Fruit fly (Drosophila melanogaster) Kc167 (cell line): ENCODE results near the gene CG42369.

Source experiments
- Myc ChIP-seq: fragments of >200 bp; optimal IDR thresholded peaks from 2 replicates; lab custom pipeline; 2017; ENCODE audit warnings: missing external identifiers
- Sin3A ChIP-seq: fragments of >200 bp; optimal IDR thresholded peaks from 2 replicates; lab custom pipeline; 2018; ENCODE audit warnings: missing external identifiers
- h ChIP-seq: fragments of >200 bp; optimal IDR thresholded peaks from 3 replicates; lab custom pipeline; 2018; ENCODE audit warnings: missing external identifiers
- insv ChIP-seq: fragments of >200 bp; optimal IDR thresholded peaks from 3 replicates; lab custom pipeline; 2018; ENCODE audit warnings: missing external identifiers
- psq ChIP-seq: fragments of >200 bp; optimal IDR thresholded peaks from 2 replicates; lab custom pipeline; 2017; ENCODE audit warnings: missing external identifiers
- ttk ChIP-seq: sonication (Bioruptor generic); optimal IDR thresholded peaks from 2 replicates; lab custom pipeline; 2017; ENCODE audit warnings: missing external identifiers

Gene CG42369

DNA sequence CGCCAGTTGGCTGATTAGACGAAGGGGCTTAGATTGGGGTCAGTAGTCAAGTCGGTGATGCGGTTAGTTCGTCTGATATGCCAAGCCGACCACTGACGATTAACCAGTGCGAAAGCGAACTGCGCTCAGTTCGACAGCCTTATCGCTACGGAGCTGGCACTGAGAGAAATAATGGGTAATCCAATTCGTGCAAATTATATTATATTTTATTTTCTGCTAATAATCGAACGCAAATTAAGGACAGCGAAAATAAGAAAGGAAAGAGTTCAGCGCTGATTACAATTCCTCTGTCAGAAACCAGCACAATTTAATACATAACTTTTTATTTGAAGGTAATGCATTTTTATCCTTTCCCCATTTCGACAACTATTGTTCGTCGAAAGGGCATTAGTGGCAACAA lies at the start of gene CG42369:
Gene CG42369, minus strand, starts transcription at position 101 of the 400 bp plus-strand sequence.
- TF ChIP-seq h (lab: Kevin White, UChicago), result no peak
- TF ChIP-seq Sin3A, result no peak
- TF ChIP-seq psq (lab: Kevin White, UChicago), result no peak
- no peak for TF ChIP-seq Myc (lab: Kevin White, UChicago)
- TF ChIP-seq ttk (lab: Kevin White, UChicago), result no peak
- TF ChIP-seq insv, result no peak

DNA sequence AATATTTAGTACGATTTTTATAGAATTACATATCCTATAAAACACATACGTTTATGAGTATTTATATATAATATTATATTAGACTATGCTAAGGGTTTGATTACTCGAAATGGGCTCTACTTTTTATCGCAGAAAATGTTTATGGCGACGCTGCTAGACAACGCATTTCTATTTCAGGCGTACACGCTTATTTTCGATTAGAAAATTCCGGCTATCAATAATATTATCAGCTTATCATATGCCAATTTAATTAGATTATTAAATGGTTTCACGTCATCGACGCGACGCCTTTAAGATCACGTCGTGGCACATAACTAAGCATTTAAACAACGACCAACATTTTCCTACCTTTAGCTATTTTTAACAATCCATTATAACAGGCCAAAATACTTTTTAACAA lies 29.3 kb upstream of the CG42369 start:
- TF ChIP-seq insv (no peak), Myc (lab: Kevin White, UChicago) (no peak), psq (lab: Kevin White, UChicago) (no peak), Sin3A (no peak), h (lab: Kevin White, UChicago) (no peak), ttk (lab: Kevin White, UChicago) (no peak)

DNA sequence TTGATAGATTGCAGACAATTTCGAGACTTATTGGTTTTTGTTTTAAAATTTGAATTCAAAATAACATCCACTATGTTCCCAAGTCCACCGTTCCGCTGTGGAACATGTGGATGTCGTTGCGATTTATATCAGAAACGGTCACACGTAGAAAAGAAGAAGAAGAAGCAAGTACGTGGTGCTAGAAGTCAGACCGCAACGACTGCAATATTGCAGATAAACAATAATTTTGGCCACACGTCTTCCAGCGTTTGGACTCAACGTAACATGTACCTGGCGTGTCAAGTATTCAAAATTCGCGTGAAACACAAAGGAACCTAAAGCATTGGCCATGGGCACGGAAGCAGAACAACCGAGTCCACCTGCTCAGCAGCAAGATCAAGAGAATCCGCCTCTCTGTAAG lies 27.1 kb upstream of the CG42369 start, which contains the start of gene Fic:
Gene Fic, plus strand, starts transcription at position 139 of the 400 bp plus-strand sequence.
- no peak for TF ChIP-seq Myc (lab: Kevin White, UChicago)
- no peak for TF ChIP-seq insv
- no peak for TF ChIP-seq ttk (lab: Kevin White, UChicago)
- no peak for TF ChIP-seq psq (lab: Kevin White, UChicago)
- TF ChIP-seq h (lab: Kevin White, UChicago), result no peak
- TF ChIP-seq Sin3A, result no peak

DNA sequence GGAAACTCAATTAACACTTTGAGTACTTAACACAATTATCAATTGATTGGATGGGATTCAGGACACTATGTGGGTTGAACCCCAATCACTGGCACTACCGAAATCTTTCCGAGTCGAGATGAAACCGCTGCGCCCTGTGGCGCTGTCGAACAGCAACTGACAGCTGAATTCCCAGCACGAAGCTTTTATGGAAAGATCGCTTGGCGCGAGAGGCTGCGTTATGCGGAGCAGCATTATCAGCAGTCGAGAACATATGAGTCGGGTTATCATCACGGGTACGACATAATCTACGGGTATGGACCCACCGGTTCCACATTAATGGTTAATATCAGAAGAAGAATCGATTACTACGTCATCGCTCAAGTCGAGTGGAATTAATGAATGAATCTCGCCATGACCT lies 26.1 kb upstream of the CG42369 start, which contains the start of gene Tig:
Gene Tig, minus strand, starts transcription at position 163 of the 400 bp plus-strand sequence.
- no peak for TF ChIP-seq Myc (lab: Kevin White, UChicago)

DNA sequence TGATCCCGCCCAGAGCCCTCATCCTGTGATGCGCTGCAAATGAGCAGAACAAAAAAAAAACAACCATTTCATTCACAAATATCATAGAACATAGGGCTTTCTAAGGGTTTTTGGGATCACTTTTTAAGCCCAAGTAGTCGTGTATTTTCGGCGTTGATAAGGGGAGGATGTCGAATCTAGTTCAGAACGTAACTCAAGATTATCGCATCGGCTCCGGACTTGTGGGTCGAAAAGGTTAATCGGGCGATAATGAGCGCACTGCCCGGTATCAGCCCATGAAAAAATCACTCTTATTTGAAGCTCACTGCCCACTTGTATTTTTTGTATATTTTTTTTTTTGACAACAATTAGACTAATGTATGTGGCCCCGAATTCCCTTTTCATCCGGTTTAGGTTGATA lies 25.4 kb upstream of the CG42369 start:
- no peak for TF ChIP-seq ttk (lab: Kevin White, UChicago)
- no peak for TF ChIP-seq psq (lab: Kevin White, UChicago)
- no peak for TF ChIP-seq Sin3A

- TF ChIP-seq psq (lab: Kevin White, UChicago) (no peak), ttk (lab: Kevin White, UChicago) (no peak), insv (no peak), Myc (lab: Kevin White, UChicago) (no peak), h (lab: Kevin White, UChicago) (no peak), Sin3A (no peak)
Observed at dm6 chr2L:6421495-6421894, 24.4 kb upstream of the CG42369 start.

- no peak for TF ChIP-seq Myc (lab: Kevin White, UChicago)
- TF ChIP-seq h (lab: Kevin White, UChicago), result no peak
- TF ChIP-seq insv, result no peak
- no peak for TF ChIP-seq Sin3A
- no peak for TF ChIP-seq psq (lab: Kevin White, UChicago)
- TF ChIP-seq ttk (lab: Kevin White, UChicago), result no peak
Observed at dm6 chr2L:6411953-6412352, 14.9 kb upstream of the CG42369 start, which contains the start of gene CG13982. TSS of gene CG13982 (plus strand) at chr2L:6412315.

DNA sequence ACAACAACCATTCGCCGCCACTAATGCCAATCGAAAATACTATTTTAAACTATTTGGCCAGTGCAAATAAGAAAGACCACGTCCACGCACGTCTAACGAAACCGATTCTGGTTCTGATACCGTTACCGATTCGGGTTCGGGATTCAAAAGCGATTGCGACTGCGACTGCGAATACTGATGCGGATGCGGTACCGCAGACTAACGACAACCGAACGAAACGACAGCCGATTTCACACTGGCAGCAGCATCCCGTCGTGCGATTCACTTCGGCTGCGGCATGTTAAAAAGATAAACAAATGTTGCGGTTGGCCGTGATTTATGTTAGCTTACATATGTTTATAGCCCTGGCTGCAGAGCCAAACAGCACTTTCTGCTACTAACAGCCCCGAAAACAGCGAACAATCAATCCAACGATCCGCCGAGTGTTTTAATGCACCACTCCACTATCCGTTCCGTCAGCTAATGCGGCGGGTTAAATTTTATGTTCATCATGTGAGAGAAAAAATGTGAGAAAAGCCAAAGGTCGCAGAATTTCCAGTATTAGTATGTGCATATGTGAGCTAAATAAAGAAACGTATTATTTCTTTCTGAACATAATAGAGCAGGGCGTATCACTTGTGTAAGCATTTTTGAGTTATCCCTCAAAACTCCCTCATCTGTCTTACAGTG lies 14.2 kb upstream of the CG42369 start, which contains the start of gene DIP-epsilon:
Gene DIP-epsilon, minus strand, starts transcription at position 238 of the 669 bp plus-strand sequence.
- TF ChIP-seq h (lab: Kevin White, UChicago) (no peak), insv (no peak), psq (lab: Kevin White, UChicago) (no peak), Myc (lab: Kevin White, UChicago) (no peak), ttk (lab: Kevin White, UChicago) (no peak), Sin3A (no peak)

dm6 chr2L:6391469-6391868 lies 5.6 kb downstream of the CG42369 start:
- no peak for TF ChIP-seq h (lab: Kevin White, UChicago)
- TF ChIP-seq insv, result no peak
- no peak for TF ChIP-seq Sin3A
- no peak for TF ChIP-seq psq (lab: Kevin White, UChicago)
- TF ChIP-seq ttk (lab: Kevin White, UChicago), result no peak
- no peak for TF ChIP-seq Myc (lab: Kevin White, UChicago)

DNA sequence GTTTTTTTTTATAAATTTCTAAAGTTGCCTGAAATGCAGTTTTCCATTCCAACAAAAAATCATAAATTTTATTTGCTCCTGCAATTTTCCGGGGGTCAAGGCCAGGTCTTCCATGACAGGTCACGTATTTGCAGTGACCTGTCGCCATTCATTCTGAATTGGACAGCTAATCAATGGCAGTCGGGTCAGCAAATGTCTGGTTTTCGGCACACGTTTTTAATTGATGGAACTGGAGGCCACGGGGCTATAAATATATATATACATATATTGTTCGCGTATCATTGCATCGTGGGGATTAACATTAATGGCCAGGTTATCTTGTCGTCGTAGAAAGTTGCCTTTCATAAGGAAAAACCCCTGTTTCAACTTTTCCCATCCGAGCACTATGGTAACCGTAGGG lies 10.0 kb downstream of the CG42369 start:
- no peak for TF ChIP-seq ttk (lab: Kevin White, UChicago)
- no peak for TF ChIP-seq psq (lab: Kevin White, UChicago)
- TF ChIP-seq insv, result no peak
- TF ChIP-seq Myc (lab: Kevin White, UChicago), result no peak
- TF ChIP-seq h (lab: Kevin White, UChicago), result no peak
- no peak for TF ChIP-seq Sin3A

dm6 chr2L:6385409-6385808 lies 11.6 kb downstream of the CG42369 start, which contains the start of gene Nepl6:
TSS of gene Nepl6 (minus strand) at chr2L:6385512.
- TF ChIP-seq insv (no peak), ttk (lab: Kevin White, UChicago) (no peak), Myc (lab: Kevin White, UChicago) (no peak), Sin3A (no peak), psq (lab: Kevin White, UChicago) (no peak), h (lab: Kevin White, UChicago) (no peak)

DNA sequence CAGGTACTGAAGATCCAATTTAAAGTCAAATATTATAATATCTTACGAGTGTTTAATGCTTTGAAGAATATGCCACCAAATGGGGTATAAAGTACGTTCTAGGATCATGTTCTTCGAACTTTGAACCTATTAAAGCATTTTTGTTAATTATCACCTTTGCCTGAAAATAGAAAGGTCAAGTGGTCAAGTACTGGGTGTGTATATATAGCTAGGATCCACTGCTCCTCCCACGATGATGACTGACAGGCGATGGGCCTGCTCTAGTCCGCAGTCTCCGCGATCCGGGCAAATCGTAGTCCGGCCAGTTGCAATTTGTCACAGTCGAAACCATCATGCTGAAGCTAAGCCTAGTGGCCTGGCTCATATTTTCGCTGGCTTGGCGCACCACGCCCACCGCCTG lies 16.1 kb downstream of the CG42369 start, which contains the start of gene Nepl5:
Gene Nepl5, plus strand, starts transcription at position 301 of the 400 bp plus-strand sequence.
- TF ChIP-seq Myc (lab: Kevin White, UChicago) (no peak), h (lab: Kevin White, UChicago) (no peak), ttk (lab: Kevin White, UChicago) (no peak), Sin3A (no peak), psq (lab: Kevin White, UChicago) (no peak), insv (no peak)
